Worm (Caenorhabditis elegans) whole organism, young adult: ENCODE measurements around the gene ceh-24.

Experiments
- F39B2.1 ChIP-seq: fragments of 200-800 bp; sonication (Bioruptor generic); IDR thresholded peaks from 2 replicates; pipeline ENCODE4 v1.3.6; 2022; ENCODE audit warnings: missing genetic modification reagents, missing genetic modification characterization, missing compliant biosample characterization
- F55B11.4 ChIP-seq: sonication (generic microtip); optimal IDR thresholded peaks from 2 replicates; lab custom pipeline; 2016; ENCODE audit warnings: missing compliant biosample characterization, missing genetic modification characterization, borderline replicate concordance; ENCODE audit not compliant: insufficient read depth
- T07F8.4 ChIP-seq: sonication (generic microtip); optimal IDR thresholded peaks from 2 replicates; lab custom pipeline; 2016; ENCODE audit warnings: mild to moderate bottlenecking, missing genetic modification characterization, moderate library complexity, missing compliant biosample characterization
- attf-5 ChIP-seq: fragments of 200-800 bp; sonication (Bioruptor generic); optimal IDR thresholded peaks from 2 replicates; lab custom pipeline; 2018; ENCODE audit warnings: mild to moderate bottlenecking, missing genetic modification characterization, missing compliant biosample characterization

- TF ChIP-seq F39B2.1 (GFP tag; lab: Robert Waterston, UW), result no peak
- TF ChIP-seq F55B11.4 (tag; lab: Kevin White, UChicago), result no peak
- TF ChIP-seq attf-5 (GFP tag; lab: Kevin White, UChicago), result peak; percentile 77
- TF ChIP-seq T07F8.4, result no peak
Measured at ce11 chrV:13808462-13808867, 4.6 kb upstream of the ceh-24 start.
